Worm (Caenorhabditis elegans) whole organism, L3 larva: ENCODE measurements around the gene T20F7.1.
A peak's percentile ranks its signal among the peaks of the same experiment; 100 is the strongest.
"Not testable (repeated sequence)": the region's sequence is repeated elsewhere in the genome, so short reads cannot be mapped to it uniquely, and the experiment has no call there.

Experiments used
- R02D3.7 ChIP-seq: fragments of 150-350 bp; optimal IDR thresholded peaks from 2 replicates; lab custom pipeline; 2014; ENCODE audit warnings: missing biosample characterization, missing genetic modification characterization
- ZK546.5 ChIP-seq: sonication (generic microtip); optimal IDR thresholded peaks from 2 replicates; lab custom pipeline; 2017; ENCODE audit warnings: missing biosample characterization, missing genetic modification characterization
- aly-2 ChIP-seq: fragments of 150-350 bp; optimal IDR thresholded peaks from 2 replicates; lab custom pipeline; 2014; ENCODE audit warnings: missing biosample characterization, missing genetic modification characterization
- ama-1 ChIP-seq: fragments of 150-350 bp; optimal IDR thresholded peaks from 2 replicates; lab custom pipeline; 2018
- ceh-16 ChIP-seq: sonication (generic microtip); optimal IDR thresholded peaks from 2 replicates; lab custom pipeline; 2017; ENCODE audit warnings: missing biosample characterization, missing genetic modification characterization
- ceh-28 ChIP-seq: fragments of 150-350 bp; optimal IDR thresholded peaks from 2 replicates; lab custom pipeline; 2014; ENCODE audit warnings: missing biosample characterization, missing genetic modification reagents, missing genetic modification characterization
- ceh-82 ChIP-seq: fragments of 150-350 bp; optimal IDR thresholded peaks from 2 replicates; lab custom pipeline; 2014; ENCODE audit warnings: missing biosample characterization, missing genetic modification characterization
- daf-12 ChIP-seq: fragments of 150-350 bp; optimal IDR thresholded peaks from 2 replicates; lab custom pipeline; 2014; ENCODE audit warnings: missing biosample characterization, missing genetic modification reagents, missing genetic modification characterization
- egl-27 ChIP-seq: sonication (generic microtip); optimal IDR thresholded peaks from 4 replicates; lab custom pipeline; 2017; ENCODE audit warnings: missing biosample characterization, missing genetic modification reagents, missing genetic modification characterization
- elt-1 ChIP-seq: fragments of 150-350 bp; optimal IDR thresholded peaks from 2 replicates; lab custom pipeline; 2014; ENCODE audit warnings: missing biosample characterization, missing genetic modification characterization
- elt-2 ChIP-seq: sonication (generic microtip); optimal IDR thresholded peaks from 2 replicates; lab custom pipeline; 2016; ENCODE audit warnings: missing genetic modification reagents, mild to moderate bottlenecking, missing genetic modification characterization, missing compliant biosample characterization
- elt-3 ChIP-seq, 3 experiments: fragments of 150-350 bp in 1 of 3; sonication (generic microtip) in 2 of 3; optimal IDR thresholded peaks; 2 replicates in 2 of 3; 4 replicates in 1 of 3; lab custom pipeline; 2014 to 2017; ENCODE audit warnings: missing biosample characterization in 3 of 3, missing genetic modification characterization in 3 of 3
- eor-1 ChIP-seq, 2 experiments: fragments of 150-350 bp; optimal IDR thresholded peaks; 2 replicates each; lab custom pipeline; 2014 to 2018; ENCODE audit warnings: missing biosample characterization in 2 of 2, missing genetic modification characterization in 2 of 2
- fkh-2 ChIP-seq: fragments of 150-350 bp; optimal IDR thresholded peaks from 2 replicates; lab custom pipeline; 2014; ENCODE audit warnings: missing biosample characterization, missing genetic modification reagents, missing genetic modification characterization
- fos-1 ChIP-seq: fragments of 150-350 bp; optimal IDR thresholded peaks from 2 replicates; lab custom pipeline; 2014; ENCODE audit warnings: missing biosample characterization, missing genetic modification characterization
- jun-1 ChIP-seq: fragments of 150-350 bp; optimal IDR thresholded peaks from 2 replicates; lab custom pipeline; 2014; ENCODE audit warnings: missing biosample characterization, missing genetic modification reagents, missing genetic modification characterization
- lin-15B ChIP-seq: fragments of 150-350 bp; optimal IDR thresholded peaks from 2 replicates; lab custom pipeline; 2014; ENCODE audit warnings: missing biosample characterization, missing genetic modification characterization
- lin-39 ChIP-seq: fragments of 150-350 bp; optimal IDR thresholded peaks from 2 replicates; lab custom pipeline; 2018; ENCODE audit warnings: missing biosample characterization, missing genetic modification reagents, missing genetic modification characterization
- mml-1 ChIP-seq: fragments of 150-350 bp; sonication (generic microtip); optimal IDR thresholded peaks from 3 replicates; lab custom pipeline; 2014; ENCODE audit warnings: missing biosample characterization, missing genetic modification characterization
- nfya-1 ChIP-seq: sonication (generic microtip); optimal IDR thresholded peaks from 2 replicates; lab custom pipeline; 2017; ENCODE audit warnings: missing genetic modification characterization, mild to moderate bottlenecking, missing compliant biosample characterization, antibody characterized with exemption, moderate library complexity; ENCODE audit not compliant: insufficient read depth
- nhr-12 ChIP-seq: fragments of 150-350 bp; optimal IDR thresholded peaks from 2 replicates; lab custom pipeline; 2014; ENCODE audit warnings: missing biosample characterization, missing genetic modification characterization
- nhr-23 ChIP-seq: fragments of 150-350 bp; optimal IDR thresholded peaks from 2 replicates; lab custom pipeline; 2014; ENCODE audit warnings: missing biosample characterization, missing genetic modification reagents, missing genetic modification characterization
- nhr-237 ChIP-seq: fragments of 150-350 bp; optimal IDR thresholded peaks from 2 replicates; lab custom pipeline; 2014; ENCODE audit warnings: missing biosample characterization, missing genetic modification characterization
- nhr-25 ChIP-seq: sonication (generic microtip); optimal IDR thresholded peaks from 2 replicates; lab custom pipeline; 2017; ENCODE audit warnings: missing biosample characterization, missing genetic modification characterization
- nhr-28 ChIP-seq: fragments of 150-350 bp; optimal IDR thresholded peaks from 2 replicates; lab custom pipeline; 2014; ENCODE audit warnings: missing biosample characterization, missing genetic modification characterization
- nhr-67 ChIP-seq: fragments of 150-350 bp; optimal IDR thresholded peaks from 2 replicates; lab custom pipeline; 2014; ENCODE audit warnings: missing biosample characterization, missing genetic modification characterization
- nhr-77 ChIP-seq: fragments of 150-350 bp; optimal IDR thresholded peaks from 2 replicates; lab custom pipeline; 2014; ENCODE audit warnings: missing biosample characterization, missing genetic modification characterization
- pqm-1 ChIP-seq: fragments of 150-350 bp; optimal IDR thresholded peaks from 2 replicates; lab custom pipeline; 2017; ENCODE audit warnings: missing biosample characterization, missing genetic modification characterization, inconsistent platforms
- tbx-2 ChIP-seq: sonication (generic microtip); optimal IDR thresholded peaks from 2 replicates; lab custom pipeline; 2016; ENCODE audit warnings: mild to moderate bottlenecking, missing genetic modification characterization, missing compliant biosample characterization
- unc-39 ChIP-seq: sonication (generic microtip); optimal IDR thresholded peaks from 4 replicates; lab custom pipeline; 2017; ENCODE audit warnings: missing biosample characterization, missing genetic modification characterization
- unc-62 ChIP-seq: fragments of 150-350 bp; sonication (generic microtip); optimal IDR thresholded peaks from 4 replicates; lab custom pipeline; 2014; ENCODE audit warnings: missing biosample characterization, missing genetic modification reagents, missing genetic modification characterization
- zag-1 ChIP-seq: fragments of 150-350 bp; optimal IDR thresholded peaks from 2 replicates; lab custom pipeline; 2014; ENCODE audit warnings: missing biosample characterization, missing genetic modification characterization
- ztf-11 ChIP-seq: fragments of 150-350 bp; optimal IDR thresholded peaks from 2 replicates; lab custom pipeline; 2014; ENCODE audit warnings: missing biosample characterization, missing genetic modification characterization

T20F7.1 gene

ce11 chrX:16901906-16902383, 29.2 kb downstream of the T20F7.1 start:
- peak; percentile 9 for TF ChIP-seq elt-2 (tag; lab: Kevin White, UChicago)
- TF ChIP-seq nfya-1 (tag; lab: Kevin White, UChicago) = peak; percentile 43
- peak; percentile 72 for TF ChIP-seq nhr-25 (tag; lab: Kevin White, UChicago)
- TF ChIP-seq elt-1 (tag; lab: Kevin White, UChicago) = peak; percentile 20
- TF ChIP-seq nhr-23 = peak; percentile 25

ce11 chrX:16902657-16903056, 29.9 kb downstream of the T20F7.1 start:
- TF ChIP-seq nhr-25 (tag; lab: Kevin White, UChicago) = no peak
- TF ChIP-seq zag-1 = no peak
- TF ChIP-seq ceh-16 (tag; lab: Kevin White, UChicago) = no peak
- no peak for TF ChIP-seq nhr-77
- no peak for TF ChIP-seq unc-62
- no peak for TF ChIP-seq pqm-1 (tag; lab: Kevin White, UChicago)
- TF ChIP-seq, all 47 proteins: peak for 0

ce11 chrX:16903619-16904018, 30.9 kb downstream of the T20F7.1 start, which contains the start of gene F39F10.4:
Gene F39F10.4, minus strand, starts transcription at chrX:16903719.
- TF ChIP-seq ztf-11 (tag; lab: Kevin White, UChicago) = no peak
- no peak for TF ChIP-seq nhr-12 (tag; lab: Kevin White, UChicago)
- no peak for TF ChIP-seq fkh-2 (tag; lab: Kevin White, UChicago)
- TF ChIP-seq ceh-28 (tag; lab: Kevin White, UChicago) = no peak
- TF ChIP-seq pqm-1 (tag; lab: Kevin White, UChicago) = no peak
- TF ChIP-seq ama-1 (lab: Kevin White, UChicago) = no peak
- no peak for TF ChIP-seq unc-39
- no peak for TF ChIP-seq R02D3.7 (tag; lab: Kevin White, UChicago)
- TF ChIP-seq ZK546.5 = no peak
- TF ChIP-seq lin-39 (tag; lab: Kevin White, UChicago) = no peak
- no peak for TF ChIP-seq nhr-237 (tag; lab: Kevin White, UChicago)
- no peak for TF ChIP-seq nfya-1 (tag; lab: Kevin White, UChicago)

- TF ChIP-seq ztf-11, egl-27, aly-2 (tag; lab: Kevin White, UChicago): not testable (repeated sequence)
Measured at ce11 chrX:16913669-16914068, 41.0 kb downstream of the T20F7.1 start, which contains the start of gene F39F10.5. Gene F39F10.5, minus strand, starts transcription at chrX:16913769.

- TF ChIP-seq elt-2 (tag; lab: Kevin White, UChicago) = peak; percentile 68
- no peak for TF ChIP-seq elt-3 (tag; optimal IDR thresholded peaks at IDR 0.05; lab: Kevin White, UChicago)
- peak; percentile 40 for TF ChIP-seq pqm-1 (tag; lab: Kevin White, UChicago)
Measured at ce11 chrX:16919468-16919867, 46.8 kb downstream of the T20F7.1 start.

- no peak for TF ChIP-seq daf-12 (tag; lab: Kevin White, UChicago)
- no peak for TF ChIP-seq ceh-16 (tag; lab: Kevin White, UChicago)
- TF ChIP-seq nhr-77 = no peak
- TF ChIP-seq fos-1 (tag; lab: Kevin White, UChicago) = no peak
- TF ChIP-seq elt-2 (tag; lab: Kevin White, UChicago) = no peak
- TF ChIP-seq lin-39 (tag; lab: Kevin White, UChicago) = no peak
- TF ChIP-seq nhr-237 (tag; lab: Kevin White, UChicago) = no peak
- TF ChIP-seq mml-1 (tag; lab: Kevin White, UChicago) = no peak
- no peak for TF ChIP-seq unc-39
- TF ChIP-seq ZK546.5 = no peak
- TF ChIP-seq jun-1 (tag; lab: Kevin White, UChicago) = no peak
- TF ChIP-seq ztf-11 (tag; lab: Kevin White, UChicago) = no peak
- no peak for TF ChIP-seq ceh-28 (tag; lab: Kevin White, UChicago)
- TF ChIP-seq, all 47 proteins: peak for 0
Measured at ce11 chrX:16921533-16921932, 48.8 kb downstream of the T20F7.1 start, which contains the start of gene fbxb-114. Gene fbxb-114, plus strand, starts transcription at chrX:16921833.

- TF ChIP-seq nfya-1 (tag; lab: Kevin White, UChicago) = no peak
- TF ChIP-seq lin-15B (tag; lab: Kevin White, UChicago) = no peak
- TF ChIP-seq aly-2 (tag; lab: Kevin White, UChicago) = no peak
- TF ChIP-seq nhr-237 (tag; lab: Kevin White, UChicago) = no peak
- no peak for TF ChIP-seq nhr-28 (tag; lab: Kevin White, UChicago)
- TF ChIP-seq elt-3 (tag; optimal IDR thresholded peaks at IDR 0.05; lab: Kevin White, UChicago) = no peak
- TF ChIP-seq mml-1 (tag; lab: Kevin White, UChicago) = no peak
- no peak for TF ChIP-seq nhr-67 (tag; lab: Kevin White, UChicago)
- TF ChIP-seq tbx-2 (tag; lab: Kevin White, UChicago) = no peak
- no peak for TF ChIP-seq ceh-16 (tag; lab: Kevin White, UChicago)
- no peak for TF ChIP-seq ceh-82
- no peak for TF ChIP-seq eor-1 (tag; optimal IDR thresholded peaks at IDR 0.05; lab: Kevin White, UChicago)
Measured at ce11 chrX:16923636-16924035, 50.9 kb downstream of the T20F7.1 start, which contains the start of gene C30E1.4. Gene C30E1.4, plus strand, starts transcription at chrX:16923936.
